Worm (Caenorhabditis elegans): ENCODE data around the gene Y71H2AM.3.

Gene Y71H2AM.3

ce11 chrIII:2760726-2761125 lies 44.5 kb upstream of the Y71H2AM.3 start, which contains the start of gene pho-9 (continued):
- TF ChIP-seq T07F8.4 (tag; optimal IDR thresholded peaks at IDR 0.05): no peak
- no peak for TF ChIP-seq attf-6 (GFP tag; IDR thresholded peaks at IDR 0.05)
- no peak for TF ChIP-seq nfya-1 (tag; optimal IDR thresholded peaks at IDR 0.05; ENCODE audit: borderline replicate concordance, insufficient read depth)
- no peak for TF ChIP-seq nhr-179 (tag; optimal IDR thresholded peaks at IDR 0.05)
- peak; percentile 70 for TF ChIP-seq ets-4 (GFP tag; optimal IDR thresholded peaks at IDR 0.05)
- 0 out of 2 replicates have a peak, but pooled peaks have one; percentile 28 for TF ChIP-seq mcd-1 (GFP tag; IDR thresholded peaks at IDR 0.05)
- TF ChIP-seq Y95B8A.8 (GFP tag; IDR thresholded peaks at IDR 0.05): no peak
- TF ChIP-seq egl-44 (GFP tag; IDR thresholded peaks at IDR 0.05): peak; percentile 44; the same call in 1 of the 2 replicates
- TF ChIP-seq lsl-1 (GFP tag; optimal IDR thresholded peaks at IDR 0.05): no peak
- no peak for TF ChIP-seq D2030.7 (GFP tag; IDR thresholded peaks at IDR 0.05)
- no peak for TF ChIP-seq fkh-3 (tag; optimal IDR thresholded peaks at IDR 0.05)
- 0 out of 2 replicates have a peak, but pooled peaks have one; percentile 44 for TF ChIP-seq B0336.3 (GFP tag; IDR thresholded peaks at IDR 0.05)
- TF ChIP-seq attf-5 (GFP tag; optimal IDR thresholded peaks at IDR 0.05): peak; percentile 39
- peak; percentile 88; the same call in 1 of the 2 replicates for TF ChIP-seq cebp-1 (GFP tag; IDR thresholded peaks at IDR 0.05)
- peak; percentile 88 for TF ChIP-seq cebp-1 (tag; optimal IDR thresholded peaks at IDR 0.05)
- no peak for TF ChIP-seq pbrm-1 (GFP tag; IDR thresholded peaks at IDR 0.05)
- no peak for TF ChIP-seq C17E4.6 (GFP tag; IDR thresholded peaks at IDR 0.05)
- TF ChIP-seq B0019.2 (GFP tag; conservative IDR thresholded peaks at IDR 0.05): no peak
- peak; percentile 4 for TF ChIP-seq unc-62 (GFP tag; optimal IDR thresholded peaks at IDR 0.05)

- TF ChIP-seq attf-5 (GFP tag; optimal IDR thresholded peaks at IDR 0.05) (peak; percentile 99), ceh-100 (GFP tag; IDR thresholded peaks at IDR 0.05) (peak; percentile 82), ceh-40 (GFP tag; IDR thresholded peaks at IDR 0.05) (no peak), F39B2.1 (GFP tag; IDR thresholded peaks at IDR 0.05) (no peak), akir-1 (GFP tag; optimal IDR thresholded peaks at IDR 0.05) (no peak), F33H1.4 (GFP tag; IDR thresholded peaks at IDR 0.05) (peak; percentile 71), sptf-2 (GFP tag; optimal IDR thresholded peaks at IDR 0.05) (no peak), egl-44 (GFP tag; IDR thresholded peaks at IDR 0.05) (no peak), dpl-1 (GFP tag; optimal IDR thresholded peaks at IDR 0.05) (peak; percentile 65), aptf-2 (GFP tag; conservative IDR thresholded peaks at IDR 0.05) (no peak), rec-8 (tag; optimal IDR thresholded peaks at IDR 0.05) (peak; percentile 56 to 88), athp-1 (tag; optimal IDR thresholded peaks at IDR 0.05) (peak; percentile 95), ztf-25 (GFP tag; IDR thresholded peaks at IDR 0.05) (0 out of 2 replicates have a peak, but pooled peaks have one; percentile 39), madf-8 (GFP tag; conservative IDR thresholded peaks at IDR 0.05) (peak; percentile 42), T07F8.4 (tag; optimal IDR thresholded peaks at IDR 0.05) (peak; percentile 24), ceh-27 (GFP tag; optimal IDR thresholded peaks at IDR 0.05) (peak; percentile 52), hlh-26 (GFP tag; conservative IDR thresholded peaks at IDR 0.05) (no peak), let-607 (tag; optimal IDR thresholded peaks at IDR 0.05) (peak in 1 of 2 experiments; percentile 44), efl-1 (GFP tag; optimal IDR thresholded peaks at IDR 0.05) (peak; percentile 50), ztf-22 (GFP tag; optimal IDR thresholded peaks at IDR 0.05) (no peak), pha-4 (tag; optimal IDR thresholded peaks at IDR 0.05) (peak; percentile 24), Y56A3A.18 (GFP tag; IDR thresholded peaks at IDR 0.05) (peak; percentile 83; the same call in 1 of the 2 replicates), F37B4.10 (GFP tag; IDR thresholded peaks at IDR 0.05) (0 out of 2 replicates have a peak, but pooled peaks have one; percentile 58), K11D2.4 (GFP tag; IDR thresholded peaks at IDR 0.05) (peak; percentile 60; the same call in 1 of the 2 replicates), bed-1 (GFP tag; IDR thresholded peaks at IDR 0.05) (no peak), lsl-1 (GFP tag; optimal IDR thresholded peaks at IDR 0.05) (peak; percentile 75), nhr-90 (tag; optimal IDR thresholded peaks at IDR 0.05) (no peak), Y79H2A.3 (GFP tag; conservative IDR thresholded peaks at IDR 0.05) (no peak), nhr-179 (tag; optimal IDR thresholded peaks at IDR 0.05) (no peak), nhr-27 (tag; optimal IDR thresholded peaks at IDR 0.05) (no peak), xnd-1 (tag; optimal IDR thresholded peaks at IDR 0.05) (peak; percentile 49), hmg-1.2 (GFP tag; IDR thresholded peaks at IDR 0.05) (peak; percentile 59), lin-40 (tag; optimal IDR thresholded peaks at IDR 0.05) (peak; percentile 80)
Measured at ce11 chrIII:2768635-2769034, 36.6 kb upstream of the Y71H2AM.3 start, which contains the start of gene swsn-3. Gene swsn-3, minus strand, starts transcription at chrIII:2768679.
